Worm (Caenorhabditis elegans) whole organism, early embryonic: Measurements from ENCODE around the gene nhr-6.

Experiments
- B0310.2 ChIP-seq: sonication (generic microtip); optimal IDR thresholded peaks from 2 replicates; lab custom pipeline; 2016; ENCODE audit warnings: mild to moderate bottlenecking, missing genetic modification characterization, missing compliant biosample characterization
- F13C5.2 ChIP-seq: sonication (generic microtip); optimal IDR thresholded peaks from 2 replicates; lab custom pipeline; 2017; ENCODE audit warnings: mild to moderate bottlenecking, missing genetic modification characterization, inconsistent platforms, missing compliant biosample characterization
- aly-1 ChIP-seq: sonication (generic microtip); optimal IDR thresholded peaks from 2 replicates; lab custom pipeline; 2016; ENCODE audit warnings: missing genetic modification characterization, missing compliant biosample characterization
- ama-1 ChIP-seq: fragments of 150-350 bp; optimal IDR thresholded peaks from 2 replicates; lab custom pipeline; 2014
- ceh-13 ChIP-seq: fragments of 200-800 bp; sonication (Bioruptor generic); optimal IDR thresholded peaks from 2 replicates; lab custom pipeline; 2018; ENCODE audit warnings: mild to moderate bottlenecking, missing genetic modification characterization, missing compliant biosample characterization
- ceh-36 ChIP-seq: sonication (generic microtip); optimal IDR thresholded peaks from 2 replicates; lab custom pipeline; 2016; ENCODE audit warnings: missing genetic modification characterization, inconsistent platforms, missing compliant biosample characterization
- ets-7 ChIP-seq: sonication (generic microtip); optimal IDR thresholded peaks from 2 replicates; lab custom pipeline; 2016; ENCODE audit warnings: missing genotype, missing genetic modification characterization, missing compliant biosample characterization
- flt-1 ChIP-seq: fragments of 200-800 bp; sonication (Bioruptor generic); IDR thresholded peaks from 2 replicates; pipeline ENCODE4 v1.3.6; 2022; ENCODE audit warnings: missing genetic modification characterization, missing compliant biosample characterization
- hmbx-1 ChIP-seq: sonication (generic microtip); optimal IDR thresholded peaks from 2 replicates; lab custom pipeline; 2016; ENCODE audit warnings: mild to moderate bottlenecking, missing genetic modification characterization, missing compliant biosample characterization
- hmg-4 ChIP-seq: fragments of 200-800 bp; sonication (Bioruptor generic); optimal IDR thresholded peaks from 2 replicates; lab custom pipeline; 2018; ENCODE audit warnings: mild to moderate bottlenecking, missing genetic modification characterization, missing compliant biosample characterization
- hnd-1 ChIP-seq: sonication (generic microtip); optimal IDR thresholded peaks from 2 replicates; lab custom pipeline; 2016; ENCODE audit warnings: missing genetic modification characterization, missing compliant biosample characterization
- pes-1 ChIP-seq: fragments of 200-800 bp; sonication (Bioruptor generic); IDR thresholded peaks from 2 replicates; pipeline ENCODE4 v1.3.6; 2022; ENCODE audit warnings: missing genetic modification reagents, missing genetic modification characterization, missing compliant biosample characterization
- scrt-1 ChIP-seq: fragments of 200-800 bp; sonication (Bioruptor generic); IDR thresholded peaks from 2 replicates; pipeline ENCODE4 v1.3.6; 2022; ENCODE audit warnings: missing genetic modification characterization, missing compliant biosample characterization
- sea-1 ChIP-seq: fragments of 200-800 bp; sonication (Bioruptor generic); conservative IDR thresholded peaks from 2 replicates; pipeline ENCODE4 v1.3.6; 2022; ENCODE audit warnings: missing genetic modification characterization, missing compliant biosample characterization
- tbx-11 ChIP-seq: fragments of 200-800 bp; sonication (Bioruptor generic); IDR thresholded peaks from 2 replicates; pipeline ENCODE4 v1.3.6; 2022; ENCODE audit warnings: missing genetic modification characterization, missing compliant biosample characterization
- tbx-37 ChIP-seq: fragments of 200-800 bp; sonication (Bioruptor generic); conservative IDR thresholded peaks from 2 replicates; pipeline ENCODE4 v1.3.6; 2022; ENCODE audit warnings: missing genetic modification reagents, missing genetic modification characterization, missing compliant biosample characterization
- tra-4 ChIP-seq: sonication (generic microtip); optimal IDR thresholded peaks from 2 replicates; lab custom pipeline; 2017; ENCODE audit warnings: missing genetic modification characterization, missing compliant biosample characterization

nhr-6 gene

ce11 chrIII:3541093-3541492, 32.3 kb upstream of the nhr-6 start:
- no peak for TF ChIP-seq aly-1 (tag; lab: Kevin White, UChicago)
- TF ChIP-seq ama-1, result no peak
- TF ChIP-seq ets-7 (tag; lab: Kevin White, UChicago), result no peak
- TF ChIP-seq hmbx-1 (tag; lab: Kevin White, UChicago), result no peak
- no peak for TF ChIP-seq pes-1
- no peak for TF ChIP-seq tbx-37 (GFP tag; lab: Robert Waterston, UW)
- no peak for TF ChIP-seq sea-1 (GFP tag; lab: Robert Waterston, UW)
- TF ChIP-seq ceh-36 (tag; lab: Kevin White, UChicago), result no peak
- no peak for TF ChIP-seq scrt-1 (GFP tag; lab: Robert Waterston, UW)
- no peak for TF ChIP-seq tra-4 (tag; lab: Kevin White, UChicago)
- no peak for TF ChIP-seq B0310.2
- TF ChIP-seq hnd-1 (tag; lab: Kevin White, UChicago), result no peak
- TF ChIP-seq tbx-11, result no peak
- TF ChIP-seq F13C5.2 (tag; lab: Kevin White, UChicago), result no peak
- TF ChIP-seq ceh-13 (GFP tag; lab: Kevin White, UChicago), result no peak
- TF ChIP-seq flt-1 (GFP tag; lab: Robert Waterston, UW), result no peak
- TF ChIP-seq hmg-4 (GFP tag; lab: Kevin White, UChicago), result no peak

ce11 chrIII:3541539-3541938, 31.8 kb upstream of the nhr-6 start, which contains the start of gene ben-1:
TSS of gene ben-1 (minus strand) at chrIII:3541639.
- TF ChIP-seq aly-1 (tag; lab: Kevin White, UChicago) (no peak), hnd-1 (tag; lab: Kevin White, UChicago) (no peak), tbx-37 (GFP tag; lab: Robert Waterston, UW) (no peak), hmg-4 (GFP tag; lab: Kevin White, UChicago) (no peak), F13C5.2 (tag; lab: Kevin White, UChicago) (no peak), ama-1 (no peak)

ce11 chrIII:3542105-3542504, 31.3 kb upstream of the nhr-6 start:
- TF ChIP-seq tbx-37 (GFP tag; lab: Robert Waterston, UW) (no peak), hnd-1 (tag; lab: Kevin White, UChicago) (no peak), ets-7 (tag; lab: Kevin White, UChicago) (no peak), pes-1 (no peak), hmbx-1 (tag; lab: Kevin White, UChicago) (no peak), aly-1 (tag; lab: Kevin White, UChicago) (no peak), scrt-1 (GFP tag; lab: Robert Waterston, UW) (no peak), hmg-4 (GFP tag; lab: Kevin White, UChicago) (no peak), ceh-13 (GFP tag; lab: Kevin White, UChicago) (no peak), tra-4 (tag; lab: Kevin White, UChicago) (no peak), sea-1 (GFP tag; lab: Robert Waterston, UW) (no peak), ceh-36 (tag; lab: Kevin White, UChicago) (no peak)

- TF ChIP-seq hnd-1 (tag; lab: Kevin White, UChicago), result no peak
- no peak for TF ChIP-seq flt-1 (GFP tag; lab: Robert Waterston, UW)
- TF ChIP-seq hmg-4 (GFP tag; lab: Kevin White, UChicago), result no peak
- no peak for TF ChIP-seq ceh-13 (GFP tag; lab: Kevin White, UChicago)
Observed at ce11 chrIII:3543071-3543470, 30.3 kb upstream of the nhr-6 start.

- TF ChIP-seq scrt-1 (GFP tag; lab: Robert Waterston, UW) (no peak), flt-1 (GFP tag; lab: Robert Waterston, UW) (no peak), ceh-36 (tag; lab: Kevin White, UChicago) (no peak), hnd-1 (tag; lab: Kevin White, UChicago) (no peak), ets-7 (tag; lab: Kevin White, UChicago) (no peak), F13C5.2 (tag; lab: Kevin White, UChicago) (no peak)
Observed at ce11 chrIII:3546323-3546722, 27.1 kb upstream of the nhr-6 start, which contains the start of gene C54C6.7. TSS of gene C54C6.7 (minus strand) at chrIII:3546423.

ce11 chrIII:3548017-3548416, 25.4 kb upstream of the nhr-6 start, which contains the start of gene C54C6.11:
TSS of gene C54C6.11 (plus strand) at chrIII:3548317.
- TF ChIP-seq aly-1 (tag; lab: Kevin White, UChicago) (no peak), pes-1 (no peak), ets-7 (tag; lab: Kevin White, UChicago) (no peak), B0310.2 (no peak), ceh-36 (tag; lab: Kevin White, UChicago) (no peak), hnd-1 (tag; lab: Kevin White, UChicago) (no peak), ceh-13 (GFP tag; lab: Kevin White, UChicago) (no peak), scrt-1 (GFP tag; lab: Robert Waterston, UW) (no peak), tbx-37 (GFP tag; lab: Robert Waterston, UW) (no peak), hmbx-1 (tag; lab: Kevin White, UChicago) (no peak), tbx-11 (no peak), hmg-4 (GFP tag; lab: Kevin White, UChicago) (no peak), sea-1 (GFP tag; lab: Robert Waterston, UW) (no peak), tra-4 (tag; lab: Kevin White, UChicago) (no peak)

- TF ChIP-seq tra-4 (tag; lab: Kevin White, UChicago) (no peak), hnd-1 (tag; lab: Kevin White, UChicago) (no peak), tbx-11 (no peak), B0310.2 (no peak), pes-1 (no peak), scrt-1 (GFP tag; lab: Robert Waterston, UW) (no peak), sea-1 (GFP tag; lab: Robert Waterston, UW) (no peak), tbx-37 (GFP tag; lab: Robert Waterston, UW) (no peak), flt-1 (GFP tag; lab: Robert Waterston, UW) (no peak), aly-1 (tag; lab: Kevin White, UChicago) (no peak), hmg-4 (GFP tag; lab: Kevin White, UChicago) (no peak), ceh-13 (GFP tag; lab: Kevin White, UChicago) (no peak)
Observed at ce11 chrIII:3549750-3550149, 23.6 kb upstream of the nhr-6 start, which contains the start of gene C54C6.5. TSS of gene C54C6.5 (minus strand) at chrIII:3549850.
